Worm (Caenorhabditis elegans) whole organism, young adult: Measurements from ENCODE around the gene mct-5.

Experiments used
- B0336.3 ChIP-seq: fragments of 200-800 bp; sonication (Bioruptor generic); IDR thresholded peaks from 2 replicates; pipeline ENCODE4 v1.3.6; 2022; ENCODE audit warnings: missing genetic modification characterization, missing compliant biosample characterization
- C06A6.2 ChIP-seq: fragments of 200-800 bp; sonication (Bioruptor generic); conservative IDR thresholded peaks from 2 replicates; pipeline ENCODE4 v1.3.6; 2022; ENCODE audit warnings: missing genetic modification characterization, missing compliant biosample characterization
- F10E7.11 ChIP-seq: sonication (generic microtip); optimal IDR thresholded peaks from 2 replicates; lab custom pipeline; 2017; ENCODE audit warnings: mild to moderate bottlenecking, missing genetic modification characterization, moderate library complexity, missing compliant biosample characterization
- F33H1.4 ChIP-seq: fragments of 200-800 bp; sonication (Bioruptor generic); IDR thresholded peaks from 2 replicates; pipeline ENCODE4 v1.3.6; 2022; ENCODE audit warnings: missing genetic modification reagents, missing genetic modification characterization, missing compliant biosample characterization
- K11D2.4 ChIP-seq: fragments of 200-800 bp; sonication (Bioruptor generic); IDR thresholded peaks from 2 replicates; pipeline ENCODE4 v1.3.6; 2022; ENCODE audit warnings: missing genetic modification reagents, missing genetic modification characterization, missing compliant biosample characterization
- Y53G8AR.9 ChIP-seq: fragments of 200-800 bp; sonication (Bioruptor generic); conservative IDR thresholded peaks from 2 replicates; pipeline ENCODE4 v1.3.6; 2022; ENCODE audit warnings: missing genetic modification reagents, missing genetic modification characterization, missing compliant biosample characterization
- Y95B8A.8 ChIP-seq: fragments of 200-800 bp; sonication (Bioruptor generic); IDR thresholded peaks from 2 replicates; pipeline ENCODE4 v1.3.6; 2022; ENCODE audit warnings: missing genetic modification reagents, missing genetic modification characterization, missing compliant biosample characterization
- aptf-2 ChIP-seq: fragments of 200-800 bp; sonication (Bioruptor generic); conservative IDR thresholded peaks from 2 replicates; pipeline ENCODE4 v1.3.6; 2022; ENCODE audit warnings: missing genetic modification reagents, missing genetic modification characterization, missing compliant biosample characterization
- attf-3 ChIP-seq: fragments of 200-800 bp; sonication (Bioruptor generic); conservative IDR thresholded peaks from 2 replicates; pipeline ENCODE4 v1.3.6; 2022; ENCODE audit warnings: missing genetic modification reagents, missing genetic modification characterization, missing compliant biosample characterization
- attf-5 ChIP-seq: fragments of 200-800 bp; sonication (Bioruptor generic); optimal IDR thresholded peaks from 2 replicates; lab custom pipeline; 2018; ENCODE audit warnings: mild to moderate bottlenecking, missing genetic modification characterization, missing compliant biosample characterization
- bed-1 ChIP-seq: fragments of 200-800 bp; sonication (Bioruptor generic); IDR thresholded peaks from 2 replicates; pipeline ENCODE4 v1.3.6; 2022; ENCODE audit warnings: missing genetic modification reagents, missing genetic modification characterization, missing compliant biosample characterization
- cebp-1 ChIP-seq, 2 experiments: fragments of 200-800 bp in 1 of 2; sonication (Bioruptor generic) in 1 of 2; sonication (generic microtip) in 1 of 2; IDR thresholded peaks in 1 of 2; optimal IDR thresholded peaks in 1 of 2; 2 replicates each; pipeline versions ENCODE4 v1.3.6 to Lab custom; 2017 to 2022; ENCODE audit warnings: missing compliant biosample characterization in 2 of 2, missing genetic modification characterization in 2 of 2, mild to moderate bottlenecking in 1 of 2, missing genetic modification reagents in 1 of 2, moderate library complexity in 1 of 2
- cebp-2 ChIP-seq: fragments of 200-800 bp; sonication (Bioruptor generic); IDR thresholded peaks from 2 replicates; pipeline ENCODE4 v1.3.6; 2022; ENCODE audit warnings: missing genetic modification characterization, missing compliant biosample characterization
- ceh-100 ChIP-seq: fragments of 200-800 bp; sonication (Bioruptor generic); IDR thresholded peaks from 2 replicates; pipeline ENCODE4 v1.3.6; 2022; ENCODE audit warnings: missing genetic modification reagents, missing genetic modification characterization, missing compliant biosample characterization
- ceh-27 ChIP-seq: fragments of 200-800 bp; sonication (Bioruptor generic); optimal IDR thresholded peaks from 2 replicates; lab custom pipeline; 2018; ENCODE audit warnings: mild to moderate bottlenecking, missing genetic modification characterization, moderate library complexity, missing compliant biosample characterization
- ceh-79 ChIP-seq: sonication (generic microtip); optimal IDR thresholded peaks from 2 replicates; lab custom pipeline; 2017; ENCODE audit warnings: mild to moderate bottlenecking, missing genetic modification characterization, missing compliant biosample characterization
- die-1 ChIP-seq: sonication (generic microtip); optimal IDR thresholded peaks from 2 replicates; lab custom pipeline; 2016; ENCODE audit warnings: missing genotype, mild to moderate bottlenecking, missing genetic modification characterization, missing compliant biosample characterization
- dpff-1 ChIP-seq: sonication (generic microtip); optimal IDR thresholded peaks from 2 replicates; lab custom pipeline; 2017; ENCODE audit warnings: mild to moderate bottlenecking, missing genetic modification characterization, missing compliant biosample characterization
- dpl-1 ChIP-seq: fragments of 150-350 bp; optimal IDR thresholded peaks from 2 replicates; lab custom pipeline; 2014; ENCODE audit warnings: missing biosample characterization, missing genetic modification reagents, missing genetic modification characterization
- egrh-3 ChIP-seq: fragments of 200-800 bp; sonication (Bioruptor generic); IDR thresholded peaks from 2 replicates; pipeline ENCODE4 v1.3.6; 2022; ENCODE audit warnings: missing genetic modification reagents, missing genetic modification characterization, missing compliant biosample characterization
- gei-17 ChIP-seq: fragments of 200-800 bp; sonication (Bioruptor generic); optimal IDR thresholded peaks from 2 replicates; lab custom pipeline; 2018; ENCODE audit warnings: mild to moderate bottlenecking, missing genetic modification characterization, missing compliant biosample characterization
- hlh-12 ChIP-seq: sonication (generic microtip); optimal IDR thresholded peaks from 2 replicates; lab custom pipeline; 2016; ENCODE audit warnings: missing genetic modification characterization, missing compliant biosample characterization
- hlh-26 ChIP-seq: fragments of 200-800 bp; sonication (Bioruptor generic); conservative IDR thresholded peaks from 2 replicates; pipeline ENCODE4 v1.3.6; 2022; ENCODE audit warnings: missing genetic modification reagents, missing genetic modification characterization, missing compliant biosample characterization
- hmg-1.2 ChIP-seq: fragments of 200-800 bp; sonication (Bioruptor generic); IDR thresholded peaks from 2 replicates; pipeline ENCODE4 v1.3.6; 2022; ENCODE audit warnings: missing genetic modification reagents, missing genetic modification characterization, missing compliant biosample characterization
- let-526 ChIP-seq: fragments of 200-800 bp; sonication (Bioruptor generic); IDR thresholded peaks from 2 replicates; pipeline ENCODE4 v1.3.6; 2022; ENCODE audit warnings: missing genetic modification reagents, missing genetic modification characterization, missing compliant biosample characterization
- let-607 ChIP-seq, 2 experiments: fragments of 200-800 bp in 1 of 2; sonication (Bioruptor generic) in 1 of 2; sonication (generic microtip) in 1 of 2; optimal IDR thresholded peaks; 2 replicates each; lab custom pipeline; 2016 to 2018; ENCODE audit warnings: mild to moderate bottlenecking in 2 of 2, missing compliant biosample characterization in 2 of 2, missing genetic modification characterization in 2 of 2, moderate library complexity in 2 of 2, missing genotype in 1 of 2
- lin-26 ChIP-seq: fragments of 200-800 bp; sonication (Bioruptor generic); IDR thresholded peaks from 2 replicates; pipeline ENCODE4 v1.3.6; 2022; ENCODE audit warnings: missing genetic modification reagents, missing genetic modification characterization, missing compliant biosample characterization
- lsy-27 ChIP-seq: sonication (generic microtip); optimal IDR thresholded peaks from 2 replicates; lab custom pipeline; 2017; ENCODE audit warnings: missing genetic modification characterization, mild to moderate bottlenecking, missing compliant biosample characterization, antibody characterized with exemption, missing genotype, borderline replicate concordance; ENCODE audit not compliant: insufficient read depth
- mcd-1 ChIP-seq: fragments of 200-800 bp; sonication (Bioruptor generic); IDR thresholded peaks from 2 replicates; pipeline ENCODE4 v1.3.6; 2022; ENCODE audit warnings: missing genetic modification reagents, missing genetic modification characterization, missing compliant biosample characterization
- nfya-2 ChIP-seq: fragments of 200-800 bp; sonication (Bioruptor generic); IDR thresholded peaks from 2 replicates; pipeline ENCODE4 v1.3.6; 2022; ENCODE audit warnings: missing genetic modification reagents, missing genetic modification characterization, missing compliant biosample characterization
- pbrm-1 ChIP-seq: fragments of 200-800 bp; sonication (Bioruptor generic); IDR thresholded peaks from 2 replicates; pipeline ENCODE4 v1.3.6; 2022; ENCODE audit warnings: missing genetic modification reagents, missing genetic modification characterization, missing compliant biosample characterization
- rpc-1 ChIP-seq, 2 experiments: fragments of 150-350 bp in 1 of 2; sonication (generic microtip) in 1 of 2; optimal IDR thresholded peaks; 2 replicates each; lab custom pipeline; 2014 to 2018; ENCODE audit warnings: missing biosample characterization in 1 of 2, missing genetic modification characterization in 1 of 2, missing genetic modification reagents in 1 of 2, missing genotype in 1 of 2
- snpc-3.4 ChIP-seq: sonication (generic microtip); optimal IDR thresholded peaks from 2 replicates; lab custom pipeline; 2017; ENCODE audit warnings: missing genetic modification characterization, mild to moderate bottlenecking, missing compliant biosample characterization, antibody characterized with exemption, moderate library complexity, missing genotype, missing genetic modification reagents
- snpc-4 ChIP-seq, 5 experiments: fragments of 150-350 bp in 1 of 5; sonication (generic microtip) in 4 of 5; optimal IDR thresholded peaks; 2 replicates each; lab custom pipeline; 2014 to 2018; ENCODE audit warnings: missing genetic modification characterization in 5 of 5, missing biosample characterization in 3 of 5, antibody characterized with exemption in 2 of 5, mild to moderate bottlenecking in 2 of 5, missing compliant biosample characterization in 2 of 5, missing genotype in 2 of 5, moderate library complexity in 2 of 5, missing genetic modification reagents in 1 of 5
- unc-130 ChIP-seq: sonication (generic microtip); optimal IDR thresholded peaks from 2 replicates; lab custom pipeline; 2016; ENCODE audit warnings: missing genetic modification reagents, missing genetic modification characterization, missing compliant biosample characterization
- xnd-1 ChIP-seq: sonication (generic microtip); optimal IDR thresholded peaks from 2 replicates; lab custom pipeline; 2016; ENCODE audit warnings: missing genotype, missing genetic modification reagents, missing genetic modification characterization, missing compliant biosample characterization
- zfh-2 ChIP-seq: fragments of 200-800 bp; sonication (Bioruptor generic); conservative IDR thresholded peaks from 2 replicates; pipeline ENCODE4 v1.3.6; 2022; ENCODE audit warnings: missing genetic modification reagents, missing genetic modification characterization, missing compliant biosample characterization
- ztf-18 ChIP-seq: sonication (generic microtip); optimal IDR thresholded peaks from 2 replicates; lab custom pipeline; 2016; ENCODE audit warnings: missing genotype, mild to moderate bottlenecking, missing genetic modification characterization, missing compliant biosample characterization
- ztf-25 ChIP-seq: fragments of 200-800 bp; sonication (Bioruptor generic); IDR thresholded peaks from 2 replicates; pipeline ENCODE4 v1.3.6; 2022; ENCODE audit warnings: missing genetic modification reagents, missing genetic modification characterization, missing compliant biosample characterization

Gene mct-5

DNA sequence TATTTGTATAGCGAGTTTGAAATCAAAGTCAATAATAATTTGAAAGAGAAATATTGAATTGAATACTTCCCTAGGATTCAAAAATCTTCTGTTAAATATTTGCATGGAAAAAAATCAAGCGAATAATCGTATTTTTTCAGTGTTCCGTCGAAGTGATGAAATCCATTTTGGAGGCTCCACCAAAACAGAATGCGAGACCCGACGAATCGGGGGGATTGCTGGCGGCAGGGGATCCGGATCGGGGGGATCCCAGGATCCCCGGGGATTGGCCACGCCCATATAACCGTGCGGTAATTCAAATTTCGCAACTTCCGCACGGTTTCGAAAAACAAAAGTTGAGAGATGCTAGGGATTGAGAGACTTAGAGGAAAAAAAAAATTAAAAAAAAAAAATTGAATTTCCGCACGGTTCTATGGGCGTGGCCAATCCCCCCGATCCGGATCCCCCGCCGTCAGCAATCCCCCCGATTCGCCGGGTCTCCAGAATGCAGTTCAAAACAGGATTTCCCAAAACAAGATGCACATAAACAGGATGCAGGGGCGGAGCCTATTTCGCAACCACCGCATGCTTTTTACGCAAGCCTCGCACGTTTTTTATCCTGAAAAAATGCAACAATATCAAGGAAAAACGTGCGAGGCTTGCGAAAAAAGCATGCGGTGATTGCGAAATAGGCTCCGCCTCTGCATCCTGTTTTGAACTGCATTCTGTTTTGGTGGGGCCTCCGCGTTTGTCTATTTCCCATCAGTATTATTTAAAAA, 24.4 kb upstream of the mct-5 start, which contains the start of gene F10E7.11:
Gene F10E7.11, minus strand, starts transcription at position 232 of the 758 bp plus-strand sequence.
- peak; percentile 5 for TF ChIP-seq snpc-3.4 (tag; lab: Kevin White, UChicago)
- no peak for TF ChIP-seq cebp-2 (GFP tag; lab: Robert Waterston, UW)
- no peak for TF ChIP-seq hlh-26
- TF ChIP-seq bed-1: no peak
- peak; percentile 6 for TF ChIP-seq unc-130
- no peak for TF ChIP-seq ceh-79
- TF ChIP-seq let-607 (tag; optimal IDR thresholded peaks at IDR 0.05; lab: Kevin White, UChicago): no peak
- no peak for TF ChIP-seq lsy-27 (tag; lab: Kevin White, UChicago)
- TF ChIP-seq Y95B8A.8: 0 out of 2 replicates have a peak, but pooled peaks have one; percentile 13
- 0 out of 2 replicates have a peak, but pooled peaks have one; percentile 42 for TF ChIP-seq let-526 (GFP tag; lab: Robert Waterston, UW)
- TF ChIP-seq dpl-1 (GFP tag; lab: Kevin White, UChicago): no peak
- TF ChIP-seq snpc-4 (GFP tag; optimal IDR thresholded peaks at IDR 0.05; lab: Kevin White, UChicago): no peak
- peak in 2 of 4 experiments; percentile 33 to 34 for TF ChIP-seq snpc-4 (tag; optimal IDR thresholded peaks at IDR 0.05; lab: Kevin White, UChicago)
- TF ChIP-seq mcd-1 (GFP tag; lab: Robert Waterston, UW): peak; percentile 78
- TF ChIP-seq F10E7.11 (tag; lab: Kevin White, UChicago): no peak
- 0 out of 2 replicates have a peak, but pooled peaks have one; percentile 21 for TF ChIP-seq ztf-25
- 0 out of 2 replicates have a peak, but pooled peaks have one; percentile 40 for TF ChIP-seq aptf-2
- TF ChIP-seq Y53G8AR.9 (GFP tag; lab: Robert Waterston, UW): 0 out of 2 replicates have a peak, but pooled peaks have one; percentile 31
- TF ChIP-seq F33H1.4 (GFP tag; lab: Robert Waterston, UW): no peak
- peak; percentile 71; the same call in 1 of the 2 replicates for TF ChIP-seq C06A6.2 (GFP tag; lab: Robert Waterston, UW)
- peak; percentile 52 for TF ChIP-seq ztf-18 (tag; lab: Kevin White, UChicago)
- no peak for TF ChIP-seq gei-17 (GFP tag; lab: Kevin White, UChicago)
- TF ChIP-seq nfya-2 (GFP tag; lab: Robert Waterston, UW): no peak
- no peak for TF ChIP-seq die-1
- TF ChIP-seq ceh-27 (GFP tag; lab: Kevin White, UChicago): no peak
- peak; percentile 34; the same call in 1 of the 2 replicates for TF ChIP-seq B0336.3 (GFP tag; lab: Robert Waterston, UW)
- TF ChIP-seq attf-5 (GFP tag; lab: Kevin White, UChicago): peak; percentile 21
- peak; percentile 26; the same call in 1 of the 2 replicates for TF ChIP-seq lin-26 (GFP tag; lab: Robert Waterston, UW)
- TF ChIP-seq pbrm-1 (GFP tag; lab: Robert Waterston, UW): peak; percentile 65; the same call in 1 of the 2 replicates
- TF ChIP-seq zfh-2 (GFP tag; lab: Robert Waterston, UW): peak; percentile 92
- TF ChIP-seq attf-3 (GFP tag; lab: Robert Waterston, UW): 0 out of 2 replicates have a peak, but pooled peaks have one; percentile 39
- no peak for TF ChIP-seq hlh-12
- peak; percentile 58; the same call in 1 of the 2 replicates for TF ChIP-seq K11D2.4 (GFP tag; lab: Robert Waterston, UW)
- peak; percentile 9 for TF ChIP-seq rpc-1 (optimal IDR thresholded peaks at IDR 0.05; lab: Kevin White, UChicago)
- TF ChIP-seq rpc-1 (tag; optimal IDR thresholded peaks at IDR 0.05; lab: Kevin White, UChicago): no peak
- peak; percentile 4 for TF ChIP-seq xnd-1
- peak; percentile 63 for TF ChIP-seq ceh-100
- peak; percentile 38; the same call in 1 of the 2 replicates for TF ChIP-seq egrh-3 (GFP tag; lab: Robert Waterston, UW)
- TF ChIP-seq dpff-1 (tag; lab: Kevin White, UChicago): no peak
- peak; percentile 92 for TF ChIP-seq cebp-1 (GFP tag; IDR thresholded peaks at IDR 0.05; lab: Robert Waterston, UW)
- TF ChIP-seq cebp-1 (tag; optimal IDR thresholded peaks at IDR 0.05; lab: Kevin White, UChicago): peak; percentile 99
- peak; percentile 7; the same call in 1 of the 2 replicates for TF ChIP-seq hmg-1.2 (GFP tag; lab: Robert Waterston, UW)
- TF ChIP-seq, all 124 proteins: peak for 24
